Worm (Caenorhabditis elegans) whole organism, L1 larva: ENCODE data around the gene rin-1.

Source experiments
- ceh-82 ChIP-seq, 3 experiments: fragments of 150-350 bp in 1 of 3; sonication (generic microtip) in 2 of 3; optimal IDR thresholded peaks; 2 replicates each; lab custom pipeline; 2014 to 2017; ENCODE audit warnings: missing biosample characterization in 3 of 3, missing genetic modification characterization in 3 of 3
- egl-27 ChIP-seq, 2 experiments: fragments of 150-350 bp in 1 of 2; sonication (generic microtip); optimal IDR thresholded peaks; 3 replicates each; lab custom pipeline; 2017 to 2018; ENCODE audit warnings: missing biosample characterization in 2 of 2, missing genetic modification characterization in 2 of 2, missing genetic modification reagents in 2 of 2
- mdl-1 ChIP-seq, 2 experiments: fragments of 150-350 bp; optimal IDR thresholded peaks; 2 replicates each; lab custom pipeline; 2014 to 2017; ENCODE audit warnings: missing biosample characterization in 2 of 2, missing genetic modification characterization in 2 of 2, inconsistent platforms in 1 of 2
- ztf-11 ChIP-seq, 2 experiments: sonication (generic microtip); optimal IDR thresholded peaks; 2 replicates each; lab custom pipeline; 2016 to 2017; ENCODE audit warnings: missing genetic modification characterization in 2 of 2, missing biosample characterization in 1 of 2, missing compliant biosample characterization in 1 of 2

DNA sequence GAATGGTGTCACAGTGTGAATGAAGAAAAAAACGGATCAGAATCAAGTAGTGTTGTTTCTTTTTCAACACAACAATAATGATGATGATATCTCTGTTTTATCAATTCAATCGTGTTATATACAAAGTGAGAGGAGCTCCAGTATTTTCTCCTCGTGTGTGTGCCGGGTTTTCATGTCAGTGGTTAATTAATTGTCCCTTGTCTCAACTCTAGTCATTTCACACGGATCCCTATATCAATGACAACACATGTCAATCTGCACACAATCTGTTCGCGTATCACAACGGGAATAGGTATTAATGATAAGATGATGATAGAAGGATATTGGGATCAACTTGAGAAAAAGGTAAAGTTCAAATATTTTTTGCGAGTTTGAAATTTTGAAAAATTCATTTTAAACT lies 15.0 kb downstream of the rin-1 start:
- TF ChIP-seq mdl-1 (tag; optimal IDR thresholded peaks at IDR 0.05; lab: Kevin White, UChicago) (peak in 1 of 2 experiments; percentile 1), egl-27 (tag; optimal IDR thresholded peaks at IDR 0.05; lab: Kevin White, UChicago) (no peak), ceh-82 (tag; optimal IDR thresholded peaks at IDR 0.05; lab: Kevin White, UChicago) (no peak), ztf-11 (tag; optimal IDR thresholded peaks at IDR 0.05; lab: Kevin White, UChicago) (no peak)
